Worm (Caenorhabditis elegans) whole organism, mixed stage, embryonic: ENCODE data around the gene hmit-1.1.

ENCODE experiments used
- M03D4.4 ChIP-seq: sonication (generic microtip); optimal IDR thresholded peaks from 2 replicates; lab custom pipeline; 2017; ENCODE audit warnings: mild to moderate bottlenecking, missing genetic modification characterization, missing compliant biosample characterization
- blmp-1 ChIP-seq: fragments of 150-350 bp; optimal IDR thresholded peaks from 2 replicates; lab custom pipeline; 2014; ENCODE audit warnings: missing biosample characterization, missing genetic modification characterization
- elt-3 ChIP-seq: fragments of 150-350 bp; optimal IDR thresholded peaks from 2 replicates; lab custom pipeline; 2014; ENCODE audit warnings: missing biosample characterization, missing genetic modification characterization
- lsy-2 ChIP-seq: fragments of 150-350 bp; optimal IDR thresholded peaks from 2 replicates; lab custom pipeline; 2014; ENCODE audit warnings: missing biosample characterization, missing genetic modification characterization
- mab-5 ChIP-seq: fragments of 150-350 bp; optimal IDR thresholded peaks from 2 replicates; lab custom pipeline; 2014; ENCODE audit warnings: missing biosample characterization, missing genetic modification characterization
- nhr-12 ChIP-seq: fragments of 150-350 bp; optimal IDR thresholded peaks from 2 replicates; lab custom pipeline; 2014; ENCODE audit warnings: missing biosample characterization, missing genetic modification characterization
- unc-120 ChIP-seq: sonication (generic microtip); optimal IDR thresholded peaks from 2 replicates; lab custom pipeline; 2017; ENCODE audit warnings: missing genetic modification characterization, missing compliant biosample characterization; ENCODE audit not compliant: poor library complexity, severe bottlenecking
- unc-39 ChIP-seq: fragments of 150-350 bp; optimal IDR thresholded peaks from 2 replicates; lab custom pipeline; 2014; ENCODE audit warnings: missing biosample characterization, missing genetic modification characterization
- unc-62 ChIP-seq: fragments of 150-350 bp; optimal IDR thresholded peaks from 2 replicates; lab custom pipeline; 2014; ENCODE audit warnings: missing biosample characterization, missing genetic modification reagents, missing genetic modification characterization
- ztf-11 ChIP-seq: fragments of 150-350 bp; optimal IDR thresholded peaks from 2 replicates; lab custom pipeline; 2014; ENCODE audit warnings: missing biosample characterization, missing genetic modification characterization

ce11 chrV:18480231-18480630 is 36.4 kb upstream of the hmit-1.1 start, which contains the start of gene srh-178:
- TF ChIP-seq ztf-11 (tag; lab: Kevin White, UChicago), result no peak
- no peak for TF ChIP-seq nhr-12 (tag; lab: Kevin White, UChicago)
- TF ChIP-seq unc-39 (tag; lab: Kevin White, UChicago), result no peak
- TF ChIP-seq M03D4.4 (tag; lab: Kevin White, UChicago), result no peak
- TF ChIP-seq elt-3 (tag; lab: Kevin White, UChicago), result no peak
- no peak for TF ChIP-seq mab-5 (tag; lab: Kevin White, UChicago)
- TF ChIP-seq unc-120 (tag; lab: Kevin White, UChicago), result no peak
- no peak for TF ChIP-seq unc-62 (GFP tag; lab: Kevin White, UChicago)
- no peak for TF ChIP-seq lsy-2 (tag; lab: Kevin White, UChicago)
- TF ChIP-seq blmp-1, result no peak
